Fruit fly (Drosophila melanogaster): ENCODE data around the gene CG42716.

The CG42716 gene

dm6 chr3L:16039063-16039462 is 5.5 kb downstream of the CG42716 start:
- TF ChIP-seq h (optimal IDR thresholded peaks at IDR 0.05) (no peak), Sin3A (optimal IDR thresholded peaks at IDR 0.05) (no peak), ttk (optimal IDR thresholded peaks at IDR 0.05) (no peak), psq (optimal IDR thresholded peaks at IDR 0.05) (no peak), Myc (optimal IDR thresholded peaks at IDR 0.05) (no peak), insv (optimal IDR thresholded peaks at IDR 0.05) (no peak)

dm6 chr3L:16040389-16040788 is 6.8 kb downstream of the CG42716 start:
- no peak for TF ChIP-seq h (optimal IDR thresholded peaks at IDR 0.05)
- no peak for TF ChIP-seq psq (optimal IDR thresholded peaks at IDR 0.05)
- no peak for TF ChIP-seq ttk (optimal IDR thresholded peaks at IDR 0.05)
- no peak for TF ChIP-seq insv (optimal IDR thresholded peaks at IDR 0.05)
- TF ChIP-seq Myc (optimal IDR thresholded peaks at IDR 0.05) = no peak
- no peak for TF ChIP-seq Sin3A (optimal IDR thresholded peaks at IDR 0.05)

DNA sequence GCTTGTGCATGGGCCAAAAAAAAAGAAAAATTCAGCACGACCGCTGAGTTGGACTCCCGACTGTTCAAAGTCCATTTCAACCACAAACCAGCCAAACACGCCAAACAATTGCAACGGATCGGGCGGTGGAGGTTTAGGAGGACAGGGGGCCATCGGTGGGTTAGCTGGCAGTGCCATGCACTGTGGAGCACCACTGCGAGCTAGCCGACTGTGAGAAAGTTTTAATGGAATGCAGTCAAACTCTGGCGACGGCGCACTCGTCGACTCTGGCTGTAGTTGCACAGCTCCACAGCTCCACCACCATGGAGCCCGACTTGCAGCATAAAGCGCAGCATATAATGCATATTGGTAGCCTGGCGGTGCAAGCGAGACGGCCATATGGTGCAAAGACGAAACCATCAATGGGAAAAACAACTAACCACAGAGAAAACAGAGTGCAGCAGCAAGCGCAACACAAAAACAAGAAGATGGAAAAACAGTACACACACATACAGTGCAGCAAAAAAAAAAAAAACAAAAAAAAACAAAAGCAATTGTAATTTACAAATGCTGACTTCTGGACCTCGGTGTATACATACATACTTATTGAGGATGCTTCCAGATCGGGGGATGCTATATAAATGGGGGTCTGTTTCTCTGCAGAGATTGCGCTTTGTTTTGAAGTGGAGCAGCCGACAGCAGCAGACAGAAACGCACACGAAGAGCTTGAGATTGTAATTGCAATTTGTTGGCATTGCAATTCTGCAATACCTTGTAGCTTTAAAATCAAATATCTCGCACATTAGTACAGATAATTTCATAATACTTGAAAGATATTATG is 7.9 kb downstream of the CG42716 start:
- no peak for TF ChIP-seq Sin3A (optimal IDR thresholded peaks at IDR 0.05)

- TF ChIP-seq h (optimal IDR thresholded peaks at IDR 0.05) = no peak
- no peak for TF ChIP-seq psq (optimal IDR thresholded peaks at IDR 0.05)
- no peak for TF ChIP-seq Myc (optimal IDR thresholded peaks at IDR 0.05)
- TF ChIP-seq insv (optimal IDR thresholded peaks at IDR 0.05) = no peak
- TF ChIP-seq ttk (optimal IDR thresholded peaks at IDR 0.05) = no peak
- no peak for TF ChIP-seq Sin3A (optimal IDR thresholded peaks at IDR 0.05)
Measured at dm6 chr3L:16042080-16042344, 8.4 kb downstream of the CG42716 start.

DNA sequence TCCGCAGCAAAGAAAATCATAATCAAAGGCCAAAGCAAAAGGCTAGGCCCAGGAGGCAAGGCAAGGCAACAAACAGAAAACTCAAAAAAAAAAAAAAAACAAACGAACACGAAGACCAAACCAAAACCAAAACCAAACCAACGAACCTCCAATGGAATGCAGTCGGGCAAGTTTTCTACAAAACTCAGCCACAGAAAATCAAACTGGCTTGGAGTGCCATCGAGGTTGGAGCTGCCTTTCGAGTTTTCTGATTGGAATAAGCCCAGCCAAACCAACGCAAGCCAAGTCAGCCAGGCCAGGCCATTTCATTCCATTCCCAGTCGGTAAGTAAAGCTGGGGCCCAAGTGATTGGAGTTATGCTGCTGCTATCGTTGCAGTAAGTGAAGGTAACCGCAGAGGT is 9.1 kb downstream of the CG42716 start:
- TF ChIP-seq Sin3A (optimal IDR thresholded peaks at IDR 0.05) = no peak

dm6 chr3L:16043045-16043781 is 9.6 kb downstream of the CG42716 start:
- TF ChIP-seq h (optimal IDR thresholded peaks at IDR 0.05) = no peak
- TF ChIP-seq Sin3A (optimal IDR thresholded peaks at IDR 0.05) = no peak
- TF ChIP-seq insv (optimal IDR thresholded peaks at IDR 0.05) = no peak
- no peak for TF ChIP-seq Myc (optimal IDR thresholded peaks at IDR 0.05)
- no peak for TF ChIP-seq ttk (optimal IDR thresholded peaks at IDR 0.05)
- no peak for TF ChIP-seq psq (optimal IDR thresholded peaks at IDR 0.05)

dm6 chr3L:16043782-16044352 is 10.3 kb downstream of the CG42716 start:
- TF ChIP-seq h (optimal IDR thresholded peaks at IDR 0.05) (no peak), ttk (optimal IDR thresholded peaks at IDR 0.05) (no peak), insv (optimal IDR thresholded peaks at IDR 0.05) (no peak), psq (optimal IDR thresholded peaks at IDR 0.05) (no peak), Myc (optimal IDR thresholded peaks at IDR 0.05) (no peak), Sin3A (optimal IDR thresholded peaks at IDR 0.05) (no peak)

DNA sequence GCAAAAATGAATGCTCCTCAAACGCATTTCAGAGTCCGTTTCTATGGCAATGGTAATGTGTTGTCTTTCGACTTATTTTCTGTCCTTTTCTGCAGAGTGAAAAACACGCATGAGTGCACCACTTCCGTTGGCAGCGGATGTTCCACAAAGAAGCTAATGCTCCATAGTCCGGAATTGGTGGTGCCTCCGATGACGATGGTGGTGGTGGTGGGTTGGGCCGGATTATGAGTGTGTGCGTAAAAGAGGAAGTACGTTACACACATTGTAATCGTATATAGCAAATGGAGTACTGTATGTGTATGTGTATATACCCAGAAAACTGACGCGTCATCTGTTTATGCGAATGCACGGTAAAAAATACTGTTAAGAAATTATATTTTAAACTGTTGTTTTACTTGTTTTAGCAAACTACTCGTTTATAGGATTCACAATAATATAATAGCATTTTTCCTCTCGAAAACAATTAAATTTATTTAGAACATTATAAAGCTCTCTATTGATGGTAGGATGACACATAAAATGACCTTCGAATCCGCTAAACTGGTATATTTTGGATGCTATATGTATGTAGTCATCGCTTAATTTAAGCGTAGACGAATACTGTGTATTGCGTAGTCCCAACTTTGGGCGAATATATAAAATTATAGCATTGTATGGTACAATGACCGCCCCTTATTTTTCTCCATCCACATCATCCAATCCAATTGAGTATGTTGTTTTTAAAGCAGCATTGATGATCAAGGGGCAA is 11.7 kb downstream of the CG42716 start:
- TF ChIP-seq ttk (optimal IDR thresholded peaks at IDR 0.05) (no peak), h (optimal IDR thresholded peaks at IDR 0.05) (no peak), Sin3A (optimal IDR thresholded peaks at IDR 0.05) (no peak), insv (optimal IDR thresholded peaks at IDR 0.05) (no peak), psq (optimal IDR thresholded peaks at IDR 0.05) (no peak), Myc (optimal IDR thresholded peaks at IDR 0.05) (no peak)

DNA sequence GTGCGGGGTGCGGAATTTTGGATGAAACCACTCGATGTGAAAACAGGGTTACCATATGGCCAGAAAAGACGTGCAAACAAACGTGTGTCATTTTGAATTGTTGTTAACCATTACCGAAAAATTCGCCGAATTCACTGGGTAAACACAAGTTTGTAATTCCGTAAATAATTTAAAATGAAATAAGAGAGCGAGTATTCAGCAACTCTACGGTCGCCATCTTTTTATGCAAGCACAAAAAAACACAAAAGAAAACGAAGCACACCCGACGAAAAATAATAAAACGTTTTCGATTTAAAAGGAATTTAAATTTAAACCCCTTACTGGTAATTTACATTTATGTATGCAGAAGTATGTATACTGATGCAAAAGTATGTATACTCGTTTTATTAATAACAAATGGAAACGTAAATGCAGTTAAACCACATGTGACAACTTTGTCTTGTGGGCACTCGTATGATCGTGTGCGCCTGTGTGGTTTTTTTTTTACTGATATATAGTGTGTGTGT is 12.3 kb downstream of the CG42716 start:
- TF ChIP-seq Myc (optimal IDR thresholded peaks at IDR 0.05) (no peak), Sin3A (optimal IDR thresholded peaks at IDR 0.05) (no peak), insv (optimal IDR thresholded peaks at IDR 0.05) (no peak)

DNA sequence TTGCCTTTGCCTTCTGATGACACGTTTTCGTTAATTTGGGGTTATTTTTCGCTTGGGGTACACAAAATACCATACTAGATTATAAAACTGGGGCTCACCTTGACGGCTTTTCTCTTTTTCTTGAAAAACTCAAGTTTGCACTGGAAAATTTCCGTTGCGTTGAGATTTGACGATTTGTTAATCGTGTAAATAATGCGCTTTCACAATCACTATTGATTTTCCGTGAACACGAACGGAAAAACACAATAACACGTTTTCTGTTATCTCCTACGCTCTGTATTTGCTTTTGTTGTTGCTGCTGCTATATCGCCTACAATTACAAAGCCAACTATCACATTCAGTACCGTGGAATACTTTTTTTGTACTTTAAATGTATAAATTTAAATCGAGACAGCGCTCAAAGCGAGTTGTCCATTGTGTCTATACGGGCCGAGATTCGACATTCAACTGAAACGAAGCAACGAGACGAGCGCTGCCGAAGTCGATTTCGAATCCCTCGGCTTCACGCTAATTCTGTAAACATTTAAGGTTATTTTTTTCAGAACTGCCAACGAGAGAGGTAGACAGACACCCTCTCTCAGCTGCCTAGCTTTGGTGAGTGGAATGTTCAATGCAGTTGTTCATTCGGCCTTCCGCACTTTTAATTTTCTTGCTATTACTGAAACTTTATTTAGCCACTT is 12.9 kb downstream of the CG42716 start:
- TF ChIP-seq Sin3A (optimal IDR thresholded peaks at IDR 0.05) (no peak), h (optimal IDR thresholded peaks at IDR 0.05) (no peak), insv (optimal IDR thresholded peaks at IDR 0.05) (no peak), Myc (optimal IDR thresholded peaks at IDR 0.05) (no peak), ttk (optimal IDR thresholded peaks at IDR 0.05) (no peak), psq (optimal IDR thresholded peaks at IDR 0.05) (no peak)

DNA sequence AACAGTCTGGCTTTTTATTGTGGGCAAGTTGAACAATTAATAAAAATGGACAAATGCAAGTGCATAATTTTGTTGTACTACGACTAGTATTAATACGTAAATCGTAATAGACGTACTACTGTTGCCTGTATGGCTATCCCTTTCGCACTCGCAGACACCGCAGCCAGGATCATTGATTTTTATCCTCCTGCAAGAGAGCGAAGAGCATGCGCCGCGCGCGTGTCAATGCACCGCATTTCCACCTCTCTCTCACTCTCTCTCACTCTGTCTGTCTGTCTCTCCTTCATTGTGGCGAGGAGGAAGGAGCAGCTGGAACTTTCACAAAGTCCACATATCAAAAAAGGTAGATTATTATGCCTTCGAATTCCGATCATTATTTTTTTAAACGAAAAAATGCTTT is 13.5 kb downstream of the CG42716 start:
- TF ChIP-seq Sin3A (optimal IDR thresholded peaks at IDR 0.05) (no peak), h (optimal IDR thresholded peaks at IDR 0.05) (no peak), insv (optimal IDR thresholded peaks at IDR 0.05) (no peak), Myc (optimal IDR thresholded peaks at IDR 0.05) (no peak), psq (optimal IDR thresholded peaks at IDR 0.05) (no peak), ttk (optimal IDR thresholded peaks at IDR 0.05) (no peak)

- TF ChIP-seq Sin3A (optimal IDR thresholded peaks at IDR 0.05) = no peak
- no peak for TF ChIP-seq Myc (optimal IDR thresholded peaks at IDR 0.05)
- no peak for TF ChIP-seq psq (optimal IDR thresholded peaks at IDR 0.05)
- TF ChIP-seq insv (optimal IDR thresholded peaks at IDR 0.05) = no peak
Measured at dm6 chr3L:16048086-16048485, 14.5 kb downstream of the CG42716 start.
